Fruit fly (Drosophila melanogaster): ENCODE data around the gene emc.

The emc gene

dm6 chr3L:778977-779376 lies 29.8 kb downstream of the emc start (continued):
- TF ChIP-seq oc (tag; optimal IDR thresholded peaks at IDR 0.05) = no peak
- peak in 1 of 2 experiments; percentile 18 for TF ChIP-seq bsh (GFP tag; optimal IDR thresholded peaks at IDR 0.05)
- TF ChIP-seq ind (GFP tag; optimal IDR thresholded peaks at IDR 0.05) = peak; percentile 20
- TF ChIP-seq CG12659 (GFP tag; optimal IDR thresholded peaks at IDR 0.05) = peak; percentile 23
- TF ChIP-seq sob (GFP tag; IDR thresholded peaks at IDR 0.05) = 0 out of 2 replicates have a peak, but pooled peaks have one; percentile 33
- no peak for TF ChIP-seq sqz (GFP tag; optimal IDR thresholded peaks at IDR 0.05)
- TF ChIP-seq BtbVII (GFP tag; optimal IDR thresholded peaks at IDR 0.05) = peak; percentile 6
- peak; percentile 48 for TF ChIP-seq slbo (GFP tag; IDR thresholded peaks at IDR 0.05)
- TF ChIP-seq CG8388 (GFP tag; optimal IDR thresholded peaks at IDR 0.05) = peak; percentile 6
- TF ChIP-seq CG16779 (GFP tag; IDR thresholded peaks at IDR 0.05) = no peak
- TF ChIP-seq chinmo (GFP tag; IDR thresholded peaks at IDR 0.05; ENCODE audit: partially characterized antibody) = 0 out of 4 replicates have a peak, but pooled peaks have one; percentile 3
- 0 out of 3 replicates have a peak, but pooled peaks have one; percentile 27 for TF ChIP-seq ase (GFP tag; IDR thresholded peaks at IDR 0.05)
- 0 out of 3 replicates have a peak, but pooled peaks have one; percentile 7 for TF ChIP-seq gce (GFP tag; IDR thresholded peaks at IDR 0.05)
- TF ChIP-seq dmrt99B (tag; optimal IDR thresholded peaks at IDR 0.05) = peak; percentile 4
- peak; percentile 2 for TF ChIP-seq CoRest (tag; optimal IDR thresholded peaks at IDR 0.05)
- TF ChIP-seq wdn (GFP tag; IDR thresholded peaks at IDR 0.05) = no peak
- TF ChIP-seq CG9817 (tag; optimal IDR thresholded peaks at IDR 0.05) = peak; percentile 25
- no peak for TF ChIP-seq sim (GFP tag; IDR thresholded peaks at IDR 0.05)
- TF ChIP-seq vvl (GFP tag; IDR thresholded peaks at IDR 0.05) = peak; percentile 29; the same call in 1 of the 2 replicates

- TF ChIP-seq CG11696 (GFP tag; IDR thresholded peaks at IDR 0.05) = 0 out of 2 replicates have a peak, but pooled peaks have one; percentile 5
- peak; percentile 32 for TF ChIP-seq stwl (tag; optimal IDR thresholded peaks at IDR 0.05)
- no peak for TF ChIP-seq esg (GFP tag; conservative IDR thresholded peaks at IDR 0.05)
- TF ChIP-seq CG8388 (GFP tag; optimal IDR thresholded peaks at IDR 0.05) = no peak
- no peak for TF ChIP-seq CG3995 (GFP tag; optimal IDR thresholded peaks at IDR 0.05)
- TF ChIP-seq D19B (GFP tag; optimal IDR thresholded peaks at IDR 0.05) = no peak
- no peak for TF ChIP-seq Mad (GFP tag; optimal IDR thresholded peaks at IDR 0.05)
- TF ChIP-seq Hsf (GFP tag; optimal IDR thresholded peaks at IDR 0.05) = no peak
- no peak for TF ChIP-seq CG8290 (GFP tag; optimal IDR thresholded peaks at IDR 0.05)
- TF ChIP-seq CG8290 (tag; optimal IDR thresholded peaks at IDR 0.05) = no peak
- TF ChIP-seq br (optimal IDR thresholded peaks at IDR 0.05) = no peak
- TF ChIP-seq onecut (GFP tag; IDR thresholded peaks at IDR 0.05) = no peak
- TF ChIP-seq Pdp1 (GFP tag; optimal IDR thresholded peaks at IDR 0.05) = peak in 1 of 2 experiments; percentile 22
- 0 out of 2 replicates have a peak, but pooled peaks have one; percentile 10 for TF ChIP-seq CG43689 (GFP tag; IDR thresholded peaks at IDR 0.05)
- no peak for TF ChIP-seq CG30431 (GFP tag; optimal IDR thresholded peaks at IDR 0.05)
- no peak for TF ChIP-seq CG11723 (GFP tag; optimal IDR thresholded peaks at IDR 0.05)
- TF ChIP-seq kni (GFP tag; optimal IDR thresholded peaks at IDR 0.05) = no peak
Measured at dm6 chr3L:780489-780866, 31.3 kb downstream of the emc start.

DNA sequence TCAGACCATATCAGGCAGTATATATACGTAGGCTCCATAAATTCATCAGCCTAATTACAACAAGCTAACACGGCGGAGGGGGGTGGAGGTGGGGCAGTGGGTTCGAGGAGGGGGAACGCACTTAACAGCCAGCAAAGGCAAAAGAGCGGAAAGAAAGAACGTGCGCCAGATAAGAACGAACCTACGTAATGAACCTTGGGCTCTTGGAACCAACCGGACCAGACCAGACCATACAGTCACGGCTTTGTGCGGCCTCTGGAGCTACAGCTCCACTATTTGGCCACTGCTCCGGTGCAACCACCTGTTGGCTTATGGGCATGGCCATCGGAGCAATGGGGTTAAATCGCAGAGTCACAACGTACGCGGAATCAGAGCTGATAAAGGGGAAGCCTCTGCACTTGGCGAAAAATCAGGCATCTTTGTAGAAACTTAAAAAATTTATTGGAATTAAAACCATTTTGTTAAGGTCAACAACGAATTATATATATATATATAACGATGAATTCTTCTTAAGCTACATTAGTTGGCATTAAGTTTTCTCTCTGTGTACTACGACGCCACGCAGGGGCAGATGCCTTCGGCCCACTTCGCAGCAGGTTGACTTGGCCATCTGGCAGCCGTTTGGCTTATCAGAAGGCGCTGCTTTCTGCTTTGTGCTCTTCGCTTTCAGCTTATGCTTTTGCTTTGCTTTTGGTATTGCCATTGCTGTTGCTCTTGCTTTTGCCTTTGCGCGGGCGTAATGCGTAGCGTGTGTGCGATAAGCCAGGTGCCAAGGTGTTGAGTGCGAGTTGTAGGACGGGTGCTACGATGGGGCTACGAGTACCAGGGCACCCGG lies 31.9 kb downstream of the emc start:
- TF ChIP-seq sima (GFP tag; optimal IDR thresholded peaks at IDR 0.05) = no peak
- peak; percentile 90 for TF ChIP-seq rib (GFP tag; IDR thresholded peaks at IDR 0.05)
- TF ChIP-seq CG14014 (GFP tag; IDR thresholded peaks at IDR 0.05) = peak; percentile 97
- TF ChIP-seq CG13894 (tag; optimal IDR thresholded peaks at IDR 0.05) = peak; percentile 71
- no peak for TF ChIP-seq ac (GFP tag; optimal IDR thresholded peaks at IDR 0.05)
- peak; percentile 84 for TF ChIP-seq Hsf (GFP tag; optimal IDR thresholded peaks at IDR 0.05)
- peak; percentile 72 for TF ChIP-seq Fer2 (tag; optimal IDR thresholded peaks at IDR 0.05)
- peak; percentile 71 for TF ChIP-seq CG6854 (GFP tag; optimal IDR thresholded peaks at IDR 0.05)
- peak; percentile 97 for TF ChIP-seq Ada2b (GFP tag; IDR thresholded peaks at IDR 0.05)
- no peak for TF ChIP-seq CG42726 (GFP tag; IDR thresholded peaks at IDR 0.05; ENCODE audit: partially characterized antibody)
- TF ChIP-seq CG16779 (GFP tag; IDR thresholded peaks at IDR 0.05) = peak; percentile 91
- peak; percentile 69 for TF ChIP-seq CG15011 (GFP tag; optimal IDR thresholded peaks at IDR 0.05)
- TF ChIP-seq CG2712 (tag; optimal IDR thresholded peaks at IDR 0.05) = peak; percentile 90
- peak; percentile 74 for TF ChIP-seq CG18011 (GFP tag; optimal IDR thresholded peaks at IDR 0.05)
- peak; percentile 72 for TF ChIP-seq CG31388 (GFP tag; optimal IDR thresholded peaks at IDR 0.05)
